Fruit fly (Drosophila melanogaster) whole organism, pupa: ENCODE data around the gene CG46307.

ENCODE experiments used
- CG10348 ChIP-seq: fragments of 200-800 bp; sonication (Bioruptor generic); IDR thresholded peaks from 2 replicates; pipeline ENCODE4 v1.3.6; 2022; ENCODE audit warnings: missing biosample characterization, missing genetic modification characterization
- CG12605 ChIP-seq: fragments of 200-800 bp; sonication (Bioruptor generic); IDR thresholded peaks from 2 replicates; pipeline ENCODE4 v1.3.6; 2022; ENCODE audit warnings: missing biosample characterization, missing genetic modification characterization
- CG13204 ChIP-seq: fragments of 200-800 bp; sonication (Bioruptor generic); optimal IDR thresholded peaks from 2 replicates; lab custom pipeline; 2018; ENCODE audit warnings: missing biosample characterization, mild to moderate bottlenecking, missing genetic modification characterization, moderate library complexity
- CG14655 ChIP-seq: fragments of 200-800 bp; sonication (Bioruptor generic); optimal IDR thresholded peaks from 3 replicates; lab custom pipeline; 2017; ENCODE audit warnings: mild to moderate bottlenecking, missing biosample characterization, missing genetic modification reagents, missing genetic modification characterization
- CG15710 ChIP-seq: fragments of 200-800 bp; sonication (Bioruptor generic); optimal IDR thresholded peaks from 2 replicates; lab custom pipeline; 2018; ENCODE audit warnings: missing biosample characterization, mild to moderate bottlenecking, missing genetic modification characterization, moderate library complexity
- CG17806 ChIP-seq: fragments of 200-800 bp; sonication (Bioruptor generic); optimal IDR thresholded peaks from 2 replicates; lab custom pipeline; 2018; ENCODE audit warnings: missing biosample characterization, mild to moderate bottlenecking, missing genetic modification characterization, moderate library complexity
- CG32121 ChIP-seq: fragments of 200-800 bp; sonication (Bioruptor generic); IDR thresholded peaks from 2 replicates; pipeline ENCODE4 v1.3.6; 2022; ENCODE audit warnings: missing biosample characterization, missing genetic modification characterization
- CG34367 ChIP-seq: fragments of 200-800 bp; sonication (Bioruptor generic); optimal IDR thresholded peaks from 2 replicates; lab custom pipeline; 2018; ENCODE audit warnings: missing biosample characterization, mild to moderate bottlenecking, missing genetic modification characterization
- CG4496 ChIP-seq: fragments of 200-800 bp; sonication (Bioruptor generic); IDR thresholded peaks from 3 replicates; pipeline ENCODE4 v1.3.6; 2022; ENCODE audit warnings: missing biosample characterization, missing genetic modification characterization
- CG8159 ChIP-seq: fragments of 200-800 bp; sonication (Bioruptor generic); optimal IDR thresholded peaks from 3 replicates; lab custom pipeline; 2018; ENCODE audit warnings: missing biosample characterization, mild to moderate bottlenecking, missing genetic modification characterization, moderate library complexity
- CG8301 ChIP-seq: fragments of 200-800 bp; sonication (Bioruptor generic); optimal IDR thresholded peaks from 2 replicates; lab custom pipeline; 2018; ENCODE audit warnings: missing biosample characterization, mild to moderate bottlenecking, missing genetic modification characterization
- CG9948 ChIP-seq: fragments of 200-800 bp; sonication (Bioruptor generic); optimal IDR thresholded peaks from 2 replicates; lab custom pipeline; 2018; ENCODE audit warnings: missing biosample characterization, mild to moderate bottlenecking, missing genetic modification characterization, moderate library complexity
- D1 ChIP-seq: fragments of 200-800 bp; sonication (Bioruptor generic); optimal IDR thresholded peaks from 2 replicates; lab custom pipeline; 2018; ENCODE audit warnings: missing biosample characterization, mild to moderate bottlenecking, missing genetic modification characterization, moderate library complexity
- EcR ChIP-seq: fragments of 200-800 bp; sonication (Bioruptor generic); optimal IDR thresholded peaks from 3 replicates; lab custom pipeline; 2019; ENCODE audit warnings: missing biosample characterization, missing genetic modification characterization, mild to moderate bottlenecking, moderate library complexity, missing genetic modification reagents
- Ets98B ChIP-seq: fragments of 200-800 bp; sonication (Bioruptor generic); IDR thresholded peaks from 2 replicates; pipeline ENCODE4 v1.3.6; 2022; ENCODE audit warnings: missing biosample characterization, missing genetic modification characterization
- Pif1A ChIP-seq: fragments of 200-800 bp; sonication (Bioruptor generic); optimal IDR thresholded peaks from 3 replicates; lab custom pipeline; 2016; ENCODE audit warnings: missing biosample characterization, missing genetic modification characterization
- Pif1B ChIP-seq: fragments of 200-800 bp; sonication (Bioruptor generic); optimal IDR thresholded peaks from 3 replicates; lab custom pipeline; 2016; ENCODE audit warnings: missing biosample characterization, missing genetic modification characterization
- Snoo ChIP-seq: fragments of 200-800 bp; sonication (Bioruptor generic); optimal IDR thresholded peaks from 3 replicates; lab custom pipeline; 2017; ENCODE audit warnings: missing biosample characterization, mild to moderate bottlenecking, missing genetic modification characterization, inconsistent platforms
- fd96Ca ChIP-seq: fragments of 200-800 bp; sonication (Bioruptor generic); IDR thresholded peaks from 3 replicates; pipeline ENCODE4 v1.3.6; 2022; ENCODE audit warnings: missing biosample characterization, missing genetic modification characterization
- gl ChIP-seq: fragments of 200-800 bp; sonication (Bioruptor generic); optimal IDR thresholded peaks from 2 replicates; lab custom pipeline; 2018; ENCODE audit warnings: missing biosample characterization, mild to moderate bottlenecking, missing genetic modification characterization
- rn ChIP-seq: fragments of 200-800 bp; sonication (Bioruptor generic); IDR thresholded peaks from 2 replicates; pipeline ENCODE4 v1.3.6; 2022; ENCODE audit warnings: missing biosample characterization, missing genetic modification characterization

The CG46307 gene

DNA sequence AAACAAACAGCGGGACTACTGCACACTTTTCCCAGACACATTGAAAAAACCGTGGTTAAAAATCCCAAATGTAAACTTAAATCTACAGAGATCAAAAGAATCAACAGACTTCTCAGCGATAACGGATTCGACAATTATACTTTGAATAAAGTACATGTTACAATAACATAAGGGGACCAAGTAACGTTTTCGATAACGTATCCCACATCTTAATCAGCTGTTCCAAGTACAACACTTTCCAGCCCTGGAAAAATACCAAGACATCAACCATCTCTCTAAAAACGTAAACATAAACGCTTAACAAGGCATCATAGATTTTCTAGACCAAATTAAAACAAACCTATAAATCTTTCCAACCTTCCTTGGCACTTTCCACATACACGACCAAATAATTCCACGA, 49.5 kb downstream of the CG46307 start:
- TF ChIP-seq Pif1B (GFP tag; lab: Kevin White, UChicago) (no peak), Pif1A (no peak), Snoo (tag; lab: Kevin White, UChicago) (no peak), CG14655 (no peak), CG34367 (no peak), CG15710 (tag; lab: Kevin White, UChicago) (no peak), D1 (tag; lab: Kevin White, UChicago) (no peak), Ets98B (GFP tag; lab: Robert Waterston, UW) (no peak), CG8301 (tag; lab: Kevin White, UChicago) (no peak), CG13204 (GFP tag; lab: Kevin White, UChicago) (no peak), CG4496 (GFP tag; lab: Robert Waterston, UW) (no peak), CG12605 (GFP tag; lab: Robert Waterston, UW) (no peak), CG32121 (no peak), rn (GFP tag; lab: Robert Waterston, UW) (no peak), CG10348 (GFP tag; lab: Robert Waterston, UW) (no peak), EcR (GFP tag; lab: Kevin White, UChicago) (no peak)
- TF ChIP-seq, all 21 proteins: peak for 0

- TF ChIP-seq Ets98B (GFP tag; lab: Robert Waterston, UW) (peak; percentile 29; the same call in 1 of the 2 replicates), CG8301 (tag; lab: Kevin White, UChicago) (no peak), rn (GFP tag; lab: Robert Waterston, UW) (peak; percentile 31; the same call in 1 of the 2 replicates), CG12605 (GFP tag; lab: Robert Waterston, UW) (no peak), Snoo (tag; lab: Kevin White, UChicago) (peak; percentile 27), CG17806 (tag; lab: Kevin White, UChicago) (no peak), CG15710 (tag; lab: Kevin White, UChicago) (peak; percentile 4), D1 (tag; lab: Kevin White, UChicago) (no peak)
These were observed 52.0 kb downstream of the CG46307 start, which contains the start of the genes Mpp6 and E2f2 for dm6 chr2L:21156156-21157040. Mpp6 (plus strand) TSS chr2L:21156288. E2f2 (minus strand) TSS chr2L:21156749.

dm6 chr2L:21158554-21158953, 54.2 kb downstream of the CG46307 start, which contains the start of the genes Coq3 and Pld3:
Coq3 (minus strand) TSS chr2L:21158611.
Pld3 (plus strand) TSS chr2L:21158847.
- TF ChIP-seq EcR (GFP tag; lab: Kevin White, UChicago) (peak; percentile 14), CG9948 (tag; lab: Kevin White, UChicago) (peak; percentile 84), Ets98B (GFP tag; lab: Robert Waterston, UW) (peak; percentile 93), CG32121 (peak; percentile 91), CG15710 (tag; lab: Kevin White, UChicago) (peak; percentile 91), fd96Ca (peak; percentile 93), gl (tag; lab: Kevin White, UChicago) (peak; percentile 79), rn (GFP tag; lab: Robert Waterston, UW) (peak; percentile 82), Snoo (tag; lab: Kevin White, UChicago) (peak; percentile 94), CG14655 (no peak), CG34367 (peak; percentile 83), Pif1A (no peak), CG4496 (GFP tag; lab: Robert Waterston, UW) (peak; percentile 96), Pif1B (GFP tag; lab: Kevin White, UChicago) (peak; percentile 97), CG10348 (GFP tag; lab: Robert Waterston, UW) (no peak), CG17806 (tag; lab: Kevin White, UChicago) (peak; percentile 92), CG12605 (GFP tag; lab: Robert Waterston, UW) (peak; percentile 80), CG8301 (tag; lab: Kevin White, UChicago) (peak; percentile 89), CG8159 (peak; percentile 91), D1 (tag; lab: Kevin White, UChicago) (no peak), CG13204 (GFP tag; lab: Kevin White, UChicago) (no peak)

DNA sequence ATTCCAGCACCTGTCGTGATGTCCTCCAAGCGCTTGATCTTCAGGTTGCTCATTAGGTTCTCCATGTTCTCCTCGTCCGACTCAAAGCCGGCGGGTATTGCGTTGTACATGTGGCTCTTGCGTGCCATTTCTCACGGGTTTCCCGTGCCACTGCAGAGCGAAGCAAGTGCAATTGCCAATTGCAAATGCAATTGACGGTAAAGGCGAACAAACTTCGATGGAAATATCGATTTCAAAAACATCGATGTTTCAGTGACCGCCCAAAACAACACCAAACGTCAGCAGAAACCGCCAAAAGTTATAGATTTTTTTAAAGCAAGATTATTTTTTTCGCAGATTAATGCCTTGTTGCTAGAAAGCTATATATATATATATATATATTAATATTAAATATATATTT, 58.5 kb downstream of the CG46307 start, which contains the start of gene Nbr:
Gene Nbr (minus strand): TSS at position 209 of the 400 bp plus-strand sequence.
- TF ChIP-seq CG4496 (GFP tag; lab: Robert Waterston, UW) (no peak), gl (tag; lab: Kevin White, UChicago) (no peak), fd96Ca (0 out of 3 replicates have a peak, but pooled peaks have one; percentile 25)

- TF ChIP-seq EcR (GFP tag; lab: Kevin White, UChicago) (no peak), CG4496 (GFP tag; lab: Robert Waterston, UW) (peak; percentile 72), gl (tag; lab: Kevin White, UChicago) (no peak), D1 (tag; lab: Kevin White, UChicago) (no peak), CG13204 (GFP tag; lab: Kevin White, UChicago) (no peak), CG8159 (peak; percentile 48), CG9948 (tag; lab: Kevin White, UChicago) (peak; percentile 46), Pif1A (no peak), CG14655 (no peak), CG8301 (tag; lab: Kevin White, UChicago) (peak; percentile 34), CG17806 (tag; lab: Kevin White, UChicago) (peak; percentile 23), Pif1B (GFP tag; lab: Kevin White, UChicago) (no peak), CG15710 (tag; lab: Kevin White, UChicago) (peak; percentile 40), rn (GFP tag; lab: Robert Waterston, UW) (peak; percentile 36; the same call in 1 of the 2 replicates), CG10348 (GFP tag; lab: Robert Waterston, UW) (no peak), CG12605 (GFP tag; lab: Robert Waterston, UW) (no peak), Snoo (tag; lab: Kevin White, UChicago) (peak; percentile 10), CG32121 (no peak; the same call in 1 of the 2 replicates), Ets98B (GFP tag; lab: Robert Waterston, UW) (no peak), CG34367 (no peak), fd96Ca (no peak)
These were observed 59.0 kb downstream of the CG46307 start, which contains the start of gene Noc2 for dm6 chr2L:21163311-21163842. Noc2 (plus strand) TSS chr2L:21163641.
